Worm (Caenorhabditis elegans): ENCODE measurements around the gene H37A05.2.

- TF ChIP-seq ets-5 (GFP tag; IDR thresholded peaks at IDR 0.05) (no peak), nhr-12 (tag; optimal IDR thresholded peaks at IDR 0.05) (no peak), ama-1 (optimal IDR thresholded peaks at IDR 0.05) (no peak), zip-4 (GFP tag; optimal IDR thresholded peaks at IDR 0.05) (peak; percentile 6), sox-4 (tag; optimal IDR thresholded peaks at IDR 0.05) (peak; percentile 38), nhr-28 (tag; optimal IDR thresholded peaks at IDR 0.05) (no peak), nhr-237 (tag; optimal IDR thresholded peaks at IDR 0.05) (no peak), blmp-1 (tag; optimal IDR thresholded peaks at IDR 0.05) (peak; percentile 97), lir-3 (tag; optimal IDR thresholded peaks at IDR 0.05; ENCODE audit: poor library complexity) (peak; percentile 64), lin-39 (tag; optimal IDR thresholded peaks at IDR 0.05) (no peak), elt-3 (tag; optimal IDR thresholded peaks at IDR 0.05) (peak in 2 of 6 experiments; percentile 92), mdl-1 (tag; optimal IDR thresholded peaks at IDR 0.05) (peak in 1 of 2 experiments; percentile 99)
Measured at ce11 chrV:13658577-13658976, 24.5 kb upstream of the H37A05.2 start.
